Fruit fly (Drosophila melanogaster) whole organism, embryonic: ENCODE measurements around the gene HDAC3.

Experiments
- ATbp ChIP-seq: fragments of 200-800 bp; sonication (Bioruptor generic); optimal IDR thresholded peaks from 2 replicates; lab custom pipeline; 2017; ENCODE audit warnings: missing biosample characterization, mild to moderate bottlenecking, missing genetic modification characterization, missing genetic modification reagents
- B-H1 ChIP-seq: fragments of 200-800 bp; sonication (Bioruptor generic); IDR thresholded peaks from 3 replicates; pipeline ENCODE4 v1.3.6; 2022; ENCODE audit warnings: missing biosample characterization, missing genetic modification characterization
- CG10543 ChIP-seq: fragments of 200-800 bp; sonication (Bioruptor generic); optimal IDR thresholded peaks from 3 replicates; lab custom pipeline; 2017; ENCODE audit warnings: missing biosample characterization, mild to moderate bottlenecking, missing genetic modification characterization, moderate library complexity
- CG10959 ChIP-seq: fragments of 200-800 bp; sonication (Bioruptor generic); IDR thresholded peaks from 2 replicates; pipeline ENCODE4 v1.3.6; 2022; ENCODE audit warnings: missing biosample characterization, missing genetic modification characterization
- CG12769 ChIP-seq: fragments of 200-800 bp; sonication (Bioruptor generic); optimal IDR thresholded peaks from 2 replicates; lab custom pipeline; 2019; ENCODE audit warnings: missing biosample characterization, mild to moderate bottlenecking, missing genetic modification characterization, moderate library complexity
- CG14710 ChIP-seq: fragments of 200-800 bp; sonication (Bioruptor generic); optimal IDR thresholded peaks from 3 replicates; lab custom pipeline; 2019; ENCODE audit warnings: missing biosample characterization, mild to moderate bottlenecking, missing genetic modification characterization, moderate library complexity
- CG1603 ChIP-seq: fragments of 200-800 bp; sonication (Bioruptor generic); optimal IDR thresholded peaks from 2 replicates; lab custom pipeline; 2019; ENCODE audit warnings: missing biosample characterization, mild to moderate bottlenecking, missing genetic modification characterization, moderate library complexity
- CG17802 ChIP-seq: fragments of 200-800 bp; sonication (Bioruptor generic); optimal IDR thresholded peaks from 2 replicates; lab custom pipeline; 2018; ENCODE audit warnings: missing biosample characterization, mild to moderate bottlenecking, missing genetic modification characterization, moderate library complexity
- CG18619 ChIP-seq: fragments of 200-800 bp; sonication (Bioruptor generic); optimal IDR thresholded peaks from 3 replicates; lab custom pipeline; 2017; ENCODE audit warnings: missing biosample characterization, mild to moderate bottlenecking, missing genetic modification characterization
- CG2120 ChIP-seq: fragments of 200-800 bp; sonication (Bioruptor generic); optimal IDR thresholded peaks from 3 replicates; lab custom pipeline; 2016; ENCODE audit warnings: missing biosample characterization, missing genetic modification characterization
- CG2875 ChIP-seq: fragments of 200-800 bp; sonication (Bioruptor generic); optimal IDR thresholded peaks from 2 replicates; lab custom pipeline; 2017; ENCODE audit warnings: missing biosample characterization, mild to moderate bottlenecking, missing genetic modification characterization, missing genetic modification reagents
- CG30403 ChIP-seq: fragments of 200-800 bp; sonication (Bioruptor generic); optimal IDR thresholded peaks from 3 replicates; lab custom pipeline; 2016; ENCODE audit warnings: missing biosample characterization, missing genetic modification characterization
- CG3065 ChIP-seq: fragments of 200-800 bp; sonication (Bioruptor generic); optimal IDR thresholded peaks from 2 replicates; lab custom pipeline; 2016; ENCODE audit warnings: missing biosample characterization, missing genetic modification characterization
- CG31365 ChIP-seq: fragments of 200-800 bp; sonication (Bioruptor generic); optimal IDR thresholded peaks from 2 replicates; lab custom pipeline; 2018; ENCODE audit warnings: missing biosample characterization, mild to moderate bottlenecking, missing genetic modification characterization
- CG3407 ChIP-seq: fragments of 200-800 bp; sonication (Bioruptor generic); optimal IDR thresholded peaks from 2 replicates; lab custom pipeline; 2018; ENCODE audit warnings: missing biosample characterization, mild to moderate bottlenecking, missing genetic modification characterization
- CG34422 ChIP-seq: fragments of 200-800 bp; sonication (Bioruptor generic); IDR thresholded peaks from 3 replicates; pipeline ENCODE4 v1.3.6; 2022; ENCODE audit warnings: missing biosample characterization, missing genetic modification characterization
- CG6689 ChIP-seq: fragments of 200-800 bp; sonication (Bioruptor generic); IDR thresholded peaks from 2 replicates; pipeline ENCODE4 v1.3.6; 2022; ENCODE audit warnings: missing biosample characterization, missing genetic modification characterization
- CG7963 ChIP-seq: fragments of 200-800 bp; sonication (Bioruptor generic); IDR thresholded peaks from 3 replicates; pipeline ENCODE4 v1.3.6; 2022; ENCODE audit warnings: missing biosample characterization, missing genetic modification characterization; ENCODE audit not compliant: partially characterized antibody
- Dad ChIP-seq: fragments of 200-800 bp; sonication (Bioruptor generic); optimal IDR thresholded peaks from 3 replicates; lab custom pipeline; 2016; ENCODE audit warnings: missing biosample characterization, missing genetic modification characterization
- Dek ChIP-seq: fragments of 200-800 bp; sonication (Bioruptor generic); optimal IDR thresholded peaks from 3 replicates; lab custom pipeline; 2019; ENCODE audit warnings: missing biosample characterization, mild to moderate bottlenecking, missing genetic modification characterization, moderate library complexity
- HLH3B ChIP-seq: fragments of 200-800 bp; sonication (Bioruptor generic); IDR thresholded peaks from 2 replicates; pipeline ENCODE4 v1.3.6; 2022; ENCODE audit warnings: missing biosample characterization, missing genetic modification characterization
- HmgZ ChIP-seq: fragments of 200-800 bp; sonication (Bioruptor generic); optimal IDR thresholded peaks from 2 replicates; lab custom pipeline; 2018; ENCODE audit warnings: missing biosample characterization, mild to moderate bottlenecking, missing genetic modification characterization
- Hmx ChIP-seq: fragments of 200-800 bp; sonication (Bioruptor generic); optimal IDR thresholded peaks from 2 replicates; lab custom pipeline; 2016; ENCODE audit warnings: missing biosample characterization, missing genetic modification characterization
- Kr ChIP-seq: fragments of 200-800 bp; sonication (Bioruptor generic); optimal IDR thresholded peaks from 2 replicates; lab custom pipeline; 2017; ENCODE audit warnings: missing biosample characterization, mild to moderate bottlenecking, missing genetic modification characterization
- Lhr ChIP-seq: fragments of 200-800 bp; sonication (Bioruptor generic); optimal IDR thresholded peaks from 3 replicates; lab custom pipeline; 2017; ENCODE audit warnings: mild to moderate bottlenecking, missing biosample characterization, missing genetic modification reagents, missing genetic modification characterization
- MESR4 ChIP-seq: fragments of 200-800 bp; sonication (Bioruptor generic); optimal IDR thresholded peaks from 2 replicates; lab custom pipeline; 2018; ENCODE audit warnings: missing biosample characterization, mild to moderate bottlenecking, missing genetic modification characterization, moderate library complexity
- Mes4 ChIP-seq: fragments of 200-800 bp; sonication (Bioruptor generic); optimal IDR thresholded peaks from 2 replicates; lab custom pipeline; 2016; ENCODE audit warnings: missing biosample characterization, missing genetic modification characterization
- Myb ChIP-seq: fragments of 200-800 bp; sonication (Bioruptor generic); optimal IDR thresholded peaks from 2 replicates; lab custom pipeline; 2016; ENCODE audit warnings: missing biosample characterization, missing genetic modification characterization
- Oaz ChIP-seq: fragments of 200-800 bp; sonication (Bioruptor generic); IDR thresholded peaks from 2 replicates; pipeline ENCODE4 v1.3.6; 2022; ENCODE audit warnings: missing biosample characterization, missing genetic modification characterization
- Sox102F ChIP-seq: fragments of 200-800 bp; sonication (Bioruptor generic); optimal IDR thresholded peaks from 2 replicates; lab custom pipeline; 2018; ENCODE audit warnings: missing biosample characterization, mild to moderate bottlenecking, missing genetic modification characterization, moderate library complexity
- Trl ChIP-seq, 3 experiments: fragments of >200 bp in 2 of 3; fragments of 200-800 bp in 1 of 3; sonication (Bioruptor generic) in 1 of 3; optimal IDR thresholded peaks; 2 replicates in 1 of 3; 3 replicates in 2 of 3; lab custom pipeline; 2016 to 2017; ENCODE audit warnings: missing biosample characterization in 1 of 3, missing genetic modification characterization in 1 of 3
- btn ChIP-seq: fragments of 200-800 bp; sonication (Bioruptor generic); optimal IDR thresholded peaks from 2 replicates; lab custom pipeline; 2016; ENCODE audit warnings: missing biosample characterization, missing genetic modification characterization
- crp ChIP-seq, 2 experiments: fragments of 200-800 bp; sonication (Bioruptor generic); optimal IDR thresholded peaks; 2 replicates in 1 of 2; 3 replicates in 1 of 2; lab custom pipeline; 2017; ENCODE audit warnings: missing biosample characterization in 2 of 2, missing genetic modification characterization in 2 of 2, mild to moderate bottlenecking in 1 of 2, moderate library complexity in 1 of 2
- cwo ChIP-seq: fragments of 200-800 bp; sonication (Bioruptor generic); optimal IDR thresholded peaks from 3 replicates; lab custom pipeline; 2017; ENCODE audit warnings: missing biosample characterization, missing genetic modification characterization, mild to moderate bottlenecking, moderate library complexity, missing genetic modification reagents
- dmrt99B ChIP-seq: fragments of 200-800 bp; sonication (Bioruptor generic); optimal IDR thresholded peaks from 2 replicates; lab custom pipeline; 2018; ENCODE audit warnings: missing biosample characterization, mild to moderate bottlenecking, missing genetic modification characterization, moderate library complexity
- en ChIP-seq: fragments of 200-800 bp; sonication (Bioruptor generic); optimal IDR thresholded peaks from 2 replicates; lab custom pipeline; 2016; ENCODE audit warnings: missing biosample characterization, missing genetic modification characterization
- ewg ChIP-seq: fragments of 200-800 bp; sonication (Bioruptor generic); optimal IDR thresholded peaks from 3 replicates; lab custom pipeline; 2017; ENCODE audit warnings: mild to moderate bottlenecking, missing biosample characterization, missing genetic modification reagents, missing genetic modification characterization
- grn ChIP-seq: fragments of 200-800 bp; sonication (Bioruptor generic); optimal IDR thresholded peaks from 3 replicates; lab custom pipeline; 2017; ENCODE audit warnings: missing biosample characterization, missing genetic modification characterization
- hb ChIP-seq: fragments of 200-800 bp; sonication (Bioruptor generic); IDR thresholded peaks from 3 replicates; pipeline ENCODE4 v1.3.6; 2022; ENCODE audit warnings: missing biosample characterization, missing genetic modification characterization; ENCODE audit not compliant: partially characterized antibody
- kni ChIP-seq: fragments of 200-800 bp; sonication (Bioruptor generic); optimal IDR thresholded peaks from 3 replicates; lab custom pipeline; 2017; ENCODE audit warnings: mild to moderate bottlenecking, missing biosample characterization, missing genetic modification reagents, missing genetic modification characterization
- mirr ChIP-seq: fragments of 200-800 bp; sonication (Bioruptor generic); optimal IDR thresholded peaks from 3 replicates; lab custom pipeline; 2018; ENCODE audit warnings: missing biosample characterization, mild to moderate bottlenecking, missing genetic modification characterization
- oc ChIP-seq: fragments of 200-800 bp; sonication (Bioruptor generic); optimal IDR thresholded peaks from 2 replicates; lab custom pipeline; 2018; ENCODE audit warnings: missing biosample characterization, mild to moderate bottlenecking, missing genetic modification characterization, moderate library complexity
- otp ChIP-seq: fragments of 200-800 bp; sonication (Bioruptor generic); IDR thresholded peaks from 3 replicates; pipeline ENCODE4, ENCODE4 v1.3.6; 2022; ENCODE audit warnings: missing biosample characterization, missing genetic modification characterization
- prd ChIP-seq, 3 experiments: fragments of >200 bp in 2 of 3; fragments of 200-800 bp in 1 of 3; sonication (Bioruptor generic) in 1 of 3; optimal IDR thresholded peaks in 2 of 3; IDR thresholded peaks in 1 of 3; 2 replicates in 2 of 3; 3 replicates in 1 of 3; pipeline versions ENCODE4 v1.3.6 to Lab custom; 2017 to 2022; ENCODE audit warnings: missing biosample characterization in 1 of 3, missing genetic modification characterization in 1 of 3
- slou ChIP-seq: fragments of 200-800 bp; sonication (Bioruptor generic); optimal IDR thresholded peaks from 3 replicates; lab custom pipeline; 2016; ENCODE audit warnings: missing biosample characterization, missing genetic modification characterization
- unpg ChIP-seq: fragments of 200-800 bp; sonication (Bioruptor generic); optimal IDR thresholded peaks from 3 replicates; lab custom pipeline; 2018; ENCODE audit warnings: missing biosample characterization, mild to moderate bottlenecking, missing genetic modification characterization, moderate library complexity
- zen2 ChIP-seq: fragments of 200-800 bp; sonication (Bioruptor generic); IDR thresholded peaks from 3 replicates; pipeline ENCODE4 v1.3.6; 2022; ENCODE audit warnings: missing biosample characterization, missing genetic modification characterization; ENCODE audit not compliant: partially characterized antibody

The HDAC3 gene

DNA sequence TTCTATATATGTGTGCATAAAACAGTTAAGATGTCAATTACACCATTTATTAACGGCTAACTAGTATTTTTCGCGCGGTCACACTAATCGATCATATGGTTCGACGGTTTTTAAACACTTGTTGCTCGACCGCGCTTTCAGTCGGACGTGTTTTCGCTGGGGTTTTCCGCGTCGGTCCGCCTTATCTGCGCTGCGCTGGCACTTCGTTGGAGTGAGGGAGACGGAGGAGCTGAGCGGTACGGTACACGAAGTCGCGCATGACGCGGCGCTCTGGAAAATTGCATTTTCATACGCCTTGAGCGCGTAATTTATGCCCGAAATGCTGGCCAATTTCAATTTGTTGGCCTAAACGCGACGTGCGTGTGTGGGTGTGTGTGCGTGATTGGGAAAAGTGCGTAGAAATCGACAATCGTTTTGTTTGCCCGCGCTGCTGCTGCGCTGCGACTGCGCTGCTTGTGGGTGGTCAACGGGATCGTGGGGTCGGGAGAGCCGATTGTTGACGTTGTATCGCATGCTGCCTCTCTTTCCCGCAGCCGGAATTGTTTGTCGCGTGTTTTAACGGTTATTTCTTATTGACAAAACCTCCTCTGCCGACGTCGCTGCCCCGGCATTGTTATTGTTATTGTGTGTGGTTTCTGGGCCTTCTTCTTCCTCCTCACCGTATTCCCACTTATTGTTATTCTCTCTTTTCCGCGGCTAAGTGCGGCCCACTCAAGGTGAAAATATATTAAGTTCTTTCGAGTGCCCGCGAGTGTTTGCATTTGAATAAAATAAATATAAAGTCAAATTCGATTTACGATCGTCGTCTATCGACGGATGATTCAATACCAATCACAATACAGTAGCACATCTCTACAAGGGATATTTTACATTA is 42.8 kb upstream of the HDAC3 start, which contains the start of gene Itpr (continued):
- TF ChIP-seq CG2875 (peak; percentile 25), CG10959 (no peak), mirr (GFP tag; lab: Kevin White, UChicago) (peak; percentile 14), grn (GFP tag; lab: Kevin White, UChicago) (no peak), Sox102F (GFP tag; lab: Kevin White, UChicago) (no peak), HLH3B (GFP tag; lab: Robert Waterston, UW) (no peak), slou (no peak), MESR4 (GFP tag; lab: Kevin White, UChicago) (peak; percentile 41), cwo (peak; percentile 73), Lhr (GFP tag; lab: Kevin White, UChicago) (no peak), CG3407 (GFP tag; lab: Kevin White, UChicago) (no peak), dmrt99B (tag; lab: Kevin White, UChicago) (no peak), Hmx (GFP tag; lab: Kevin White, UChicago) (no peak), en (GFP tag; lab: Kevin White, UChicago) (peak; percentile 11), crp (GFP tag; optimal IDR thresholded peaks at IDR 0.05; lab: Kevin White, UChicago) (no peak), hb (GFP tag; lab: Robert Waterston, UW) (0 out of 3 replicates have a peak, but pooled peaks have one; percentile 45), CG2120 (no peak), CG6689 (no peak), oc (no peak), CG34422 (GFP tag; lab: Robert Waterston, UW) (peak; percentile 79; the same call in 2 of the 3 replicates), otp (GFP tag; lab: Robert Waterston, UW) (peak; percentile 58; the same call in 2 of the 3 replicates), Mes4 (GFP tag; lab: Kevin White, UChicago) (no peak), Dad (no peak), prd (optimal IDR thresholded peaks at IDR 0.05; lab: Kevin White, UChicago) (no peak), prd (GFP tag; IDR thresholded peaks at IDR 0.05; lab: Robert Waterston, UW) (peak; percentile 13; the same call in 1 of the 3 replicates), CG14710 (tag; lab: Kevin White, UChicago) (no peak), Kr (GFP tag; lab: Kevin White, UChicago) (no peak), CG18619 (GFP tag; lab: Kevin White, UChicago) (no peak), CG30403 (no peak), ewg (GFP tag; lab: Kevin White, UChicago) (no peak), kni (GFP tag; lab: Kevin White, UChicago) (peak; percentile 59), HmgZ (tag; lab: Kevin White, UChicago) (peak; percentile 28), CG10543 (GFP tag; lab: Kevin White, UChicago) (no peak), CG31365 (tag; lab: Kevin White, UChicago) (no peak), CG17802 (tag; lab: Kevin White, UChicago) (no peak), CG7963 (no peak), Oaz (no peak), zen2 (no peak), Trl (optimal IDR thresholded peaks at IDR 0.05; lab: Kevin White, UChicago) (peak; percentile 9 to 38), Trl (GFP tag; optimal IDR thresholded peaks at IDR 0.05; lab: Kevin White, UChicago) (no peak), btn (GFP tag; lab: Kevin White, UChicago) (no peak), ATbp (no peak), unpg (GFP tag; lab: Kevin White, UChicago) (no peak), CG3065 (GFP tag; lab: Kevin White, UChicago) (no peak), CG12769 (tag; lab: Kevin White, UChicago) (peak; percentile 80), Dek (tag; lab: Kevin White, UChicago) (no peak), B-H1 (GFP tag; lab: Robert Waterston, UW) (no peak), CG1603 (no peak), Myb (GFP tag; lab: Kevin White, UChicago) (peak; percentile 58)
